Fruit fly (Drosophila melanogaster): Measurements from ENCODE around the gene Chchd2.

- TF ChIP-seq Sin3A (optimal IDR thresholded peaks at IDR 0.05) (no peak), insv (optimal IDR thresholded peaks at IDR 0.05) (no peak), Myc (optimal IDR thresholded peaks at IDR 0.05) (no peak), psq (optimal IDR thresholded peaks at IDR 0.05) (no peak), h (optimal IDR thresholded peaks at IDR 0.05) (no peak), ttk (optimal IDR thresholded peaks at IDR 0.05) (peak; percentile 3)
Observed at dm6 chrX:17149652-17150266, 958 bp downstream of the Chchd2 start.
